Worm (Caenorhabditis elegans): ENCODE results near the gene hpo-40.

hpo-40 gene

ce11 chrV:10229222-10229879, 16.6 kb downstream of the hpo-40 start, which contains the start of the genes pyt-1 and fipr-7:
Gene pyt-1 (minus strand): TSS chrV:10229322.
Gene fipr-7 (plus strand): TSS chrV:10229829.
- TF ChIP-seq dpl-1 (GFP tag; optimal IDR thresholded peaks at IDR 0.05) (no peak), rbr-2 (tag; optimal IDR thresholded peaks at IDR 0.05) (no peak), daf-16 (GFP tag; optimal IDR thresholded peaks at IDR 0.05) (no peak), daf-16 (tag; optimal IDR thresholded peaks at IDR 0.05) (no peak), nhr-42 (GFP tag; IDR thresholded peaks at IDR 0.05) (no peak), Y75B8A.6 (GFP tag; IDR thresholded peaks at IDR 0.05) (no peak), nhr-11 (tag; optimal IDR thresholded peaks at IDR 0.05) (no peak), skn-1 (tag; optimal IDR thresholded peaks at IDR 0.05) (no peak), fkh-10 (GFP tag; optimal IDR thresholded peaks at IDR 0.05) (no peak), lin-13 (GFP tag; optimal IDR thresholded peaks at IDR 0.05) (no peak), dmd-8 (GFP tag; IDR thresholded peaks at IDR 0.05) (no peak), unc-39 (tag; optimal IDR thresholded peaks at IDR 0.05) (no peak), ceh-20 (GFP tag; IDR thresholded peaks at IDR 0.05) (no peak), php-3 (GFP tag; IDR thresholded peaks at IDR 0.05) (no peak), mdl-1 (tag; optimal IDR thresholded peaks at IDR 0.05) (no peak), nhr-102 (tag; optimal IDR thresholded peaks at IDR 0.05) (no peak)

ce11 chrV:10230932-10231331, 18.2 kb downstream of the hpo-40 start, which contains the start of gene fipr-6:
Gene fipr-6 (plus strand): TSS chrV:10231232.
- TF ChIP-seq lin-1 (GFP tag; IDR thresholded peaks at IDR 0.05) (no peak), daf-16 (GFP tag; optimal IDR thresholded peaks at IDR 0.05) (no peak), daf-16 (tag; optimal IDR thresholded peaks at IDR 0.05) (no peak), nhr-76 (tag; optimal IDR thresholded peaks at IDR 0.05) (no peak), madf-5 (GFP tag; IDR thresholded peaks at IDR 0.05) (no peak), ceh-28 (tag; optimal IDR thresholded peaks at IDR 0.05) (no peak), dmd-8 (GFP tag; IDR thresholded peaks at IDR 0.05) (no peak), pqm-1 (tag; optimal IDR thresholded peaks at IDR 0.05) (no peak), mes-2 (tag; optimal IDR thresholded peaks at IDR 0.05; ENCODE audit: poor library complexity, severe bottlenecking) (no peak), unc-130 (GFP tag; optimal IDR thresholded peaks at IDR 0.05) (no peak), lin-38 (GFP tag; IDR thresholded peaks at IDR 0.05) (no peak), mxl-3 (GFP tag; optimal IDR thresholded peaks at IDR 0.05) (no peak), lsy-2 (tag; optimal IDR thresholded peaks at IDR 0.05) (no peak), ceh-44 (GFP tag; IDR thresholded peaks at IDR 0.05) (no peak), mdl-1 (tag; optimal IDR thresholded peaks at IDR 0.05) (no peak), ctbp-1 (GFP tag; IDR thresholded peaks at IDR 0.05) (no peak), zip-2 (tag; optimal IDR thresholded peaks at IDR 0.05) (no peak)

ce11 chrV:10233330-10233729, 20.6 kb downstream of the hpo-40 start, which contains the start of gene str-182:
Gene str-182 (minus strand): TSS chrV:10233430.
- TF ChIP-seq zag-1 (tag; optimal IDR thresholded peaks at IDR 0.05) (no peak), ces-1 (GFP tag; optimal IDR thresholded peaks at IDR 0.05) (no peak), fkh-10 (GFP tag; optimal IDR thresholded peaks at IDR 0.05) (no peak), nhr-111 (GFP tag; optimal IDR thresholded peaks at IDR 0.05) (no peak), mep-1 (tag; optimal IDR thresholded peaks at IDR 0.05) (no peak), egl-27 (tag; optimal IDR thresholded peaks at IDR 0.05) (no peak), dmd-6 (GFP tag; IDR thresholded peaks at IDR 0.05) (no peak), T26A8.4 (GFP tag; IDR thresholded peaks at IDR 0.05) (no peak), spr-3 (GFP tag; optimal IDR thresholded peaks at IDR 0.05) (no peak), spr-1 (tag; optimal IDR thresholded peaks at IDR 0.05) (no peak), ZK546.5 (tag; optimal IDR thresholded peaks at IDR 0.05) (no peak), Y105C5A.15 (GFP tag; IDR thresholded peaks at IDR 0.05) (no peak), snpc-4 (tag; optimal IDR thresholded peaks at IDR 0.05) (no peak), mxl-3 (GFP tag; optimal IDR thresholded peaks at IDR 0.05) (no peak), nhr-10 (tag; optimal IDR thresholded peaks at IDR 0.05) (no peak)

Measured in whole organism, L4 larva.